Worm (Caenorhabditis elegans): Measurements from ENCODE around the gene cbs-2.

DNA sequence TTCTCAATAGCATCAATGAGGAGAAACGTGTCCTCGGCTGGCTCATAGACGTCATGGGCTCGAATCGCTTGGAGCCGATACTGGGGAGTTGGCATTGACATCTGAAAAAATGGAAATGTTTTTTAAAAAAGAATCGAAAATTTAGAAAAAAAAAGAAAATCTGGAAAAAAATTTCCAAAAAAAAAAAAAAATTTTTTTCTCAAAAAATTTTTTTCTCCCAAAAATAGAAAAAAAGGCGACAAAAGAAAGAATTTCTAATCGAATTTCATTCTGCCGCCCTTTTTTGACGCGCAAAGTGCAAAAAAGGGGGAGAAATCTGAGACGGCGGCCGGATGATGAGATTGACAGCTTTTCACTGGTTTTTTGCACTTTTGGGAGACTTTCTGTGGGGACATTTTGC lies 34.0 kb downstream of the cbs-2 start, which contains the start of gene mtq-2:
- TF ChIP-seq pqm-1 (tag; optimal IDR thresholded peaks at IDR 0.05) (no peak), nhr-237 (tag; optimal IDR thresholded peaks at IDR 0.05) (no peak)

Data from whole organism, L1 larva.